Worm (Caenorhabditis elegans) whole organism, young adult: ENCODE measurements around the gene psd-1.

ENCODE experiments used
- C17E4.6 ChIP-seq: fragments of 200-800 bp; sonication (Bioruptor generic); IDR thresholded peaks from 2 replicates; pipeline ENCODE4 v1.3.6; 2022; ENCODE audit warnings: missing genetic modification reagents, missing genetic modification characterization, missing compliant biosample characterization
- F10E7.11 ChIP-seq: sonication (generic microtip); optimal IDR thresholded peaks from 2 replicates; lab custom pipeline; 2017; ENCODE audit warnings: mild to moderate bottlenecking, missing genetic modification characterization, moderate library complexity, missing compliant biosample characterization
- F23B12.7 ChIP-seq: sonication (generic microtip); optimal IDR thresholded peaks from 2 replicates; lab custom pipeline; 2017; ENCODE audit warnings: missing genetic modification characterization, mild to moderate bottlenecking, missing compliant biosample characterization, antibody characterized with exemption, moderate library complexity; ENCODE audit not compliant: insufficient read depth
- F57C9.4 ChIP-seq: sonication (generic microtip); optimal IDR thresholded peaks from 2 replicates; lab custom pipeline; 2017; ENCODE audit warnings: mild to moderate bottlenecking, missing genetic modification characterization, missing compliant biosample characterization
- K11D2.4 ChIP-seq: fragments of 200-800 bp; sonication (Bioruptor generic); IDR thresholded peaks from 2 replicates; pipeline ENCODE4 v1.3.6; 2022; ENCODE audit warnings: missing genetic modification reagents, missing genetic modification characterization, missing compliant biosample characterization
- T26A5.8 ChIP-seq: sonication (generic microtip); optimal IDR thresholded peaks from 2 replicates; lab custom pipeline; 2016; ENCODE audit warnings: missing genetic modification characterization, missing compliant biosample characterization
- Y53G8AR.9 ChIP-seq: fragments of 200-800 bp; sonication (Bioruptor generic); conservative IDR thresholded peaks from 2 replicates; pipeline ENCODE4 v1.3.6; 2022; ENCODE audit warnings: missing genetic modification reagents, missing genetic modification characterization, missing compliant biosample characterization
- Y79H2A.3 ChIP-seq: fragments of 200-800 bp; sonication (Bioruptor generic); conservative IDR thresholded peaks from 2 replicates; pipeline ENCODE4 v1.3.6; 2022; ENCODE audit warnings: missing genetic modification reagents, missing genetic modification characterization, missing compliant biosample characterization
- akir-1 ChIP-seq: fragments of 200-800 bp; sonication (Bioruptor generic); optimal IDR thresholded peaks from 2 replicates; lab custom pipeline; 2018; ENCODE audit warnings: mild to moderate bottlenecking, missing genetic modification characterization, moderate library complexity, missing compliant biosample characterization
- ama-1 ChIP-seq, 3 experiments: fragments of 150-350 bp in 1 of 3; sonication (generic microtip) in 2 of 3; optimal IDR thresholded peaks; 2 replicates each; lab custom pipeline; 2014 to 2018; ENCODE audit warnings: missing biosample characterization in 2 of 3, missing genetic modification characterization in 2 of 3, missing genetic modification reagents in 2 of 3
- aptf-2 ChIP-seq: fragments of 200-800 bp; sonication (Bioruptor generic); conservative IDR thresholded peaks from 2 replicates; pipeline ENCODE4 v1.3.6; 2022; ENCODE audit warnings: missing genetic modification reagents, missing genetic modification characterization, missing compliant biosample characterization
- attf-6 ChIP-seq: fragments of 200-800 bp; sonication (Bioruptor generic); IDR thresholded peaks from 2 replicates; pipeline ENCODE4 v1.3.6; 2022; ENCODE audit warnings: missing genetic modification reagents, missing genetic modification characterization, missing compliant biosample characterization
- bed-1 ChIP-seq: fragments of 200-800 bp; sonication (Bioruptor generic); IDR thresholded peaks from 2 replicates; pipeline ENCODE4 v1.3.6; 2022; ENCODE audit warnings: missing genetic modification reagents, missing genetic modification characterization, missing compliant biosample characterization
- ceh-27 ChIP-seq: fragments of 200-800 bp; sonication (Bioruptor generic); optimal IDR thresholded peaks from 2 replicates; lab custom pipeline; 2018; ENCODE audit warnings: mild to moderate bottlenecking, missing genetic modification characterization, moderate library complexity, missing compliant biosample characterization
- ceh-79 ChIP-seq: sonication (generic microtip); optimal IDR thresholded peaks from 2 replicates; lab custom pipeline; 2017; ENCODE audit warnings: mild to moderate bottlenecking, missing genetic modification characterization, missing compliant biosample characterization
- egl-18 ChIP-seq: fragments of 200-800 bp; sonication (Bioruptor generic); IDR thresholded peaks from 2 replicates; pipeline ENCODE4 v1.3.6; 2022; ENCODE audit warnings: missing genetic modification reagents, missing genetic modification characterization, missing compliant biosample characterization
- fkh-3 ChIP-seq: sonication (generic microtip); optimal IDR thresholded peaks from 2 replicates; lab custom pipeline; 2016; ENCODE audit warnings: mild to moderate bottlenecking, missing genetic modification characterization, missing compliant biosample characterization
- hlh-12 ChIP-seq: sonication (generic microtip); optimal IDR thresholded peaks from 2 replicates; lab custom pipeline; 2016; ENCODE audit warnings: missing genetic modification characterization, missing compliant biosample characterization
- hlh-26 ChIP-seq: fragments of 200-800 bp; sonication (Bioruptor generic); conservative IDR thresholded peaks from 2 replicates; pipeline ENCODE4 v1.3.6; 2022; ENCODE audit warnings: missing genetic modification reagents, missing genetic modification characterization, missing compliant biosample characterization
- hrde-1 ChIP-seq: sonication (generic microtip); optimal IDR thresholded peaks from 2 replicates; lab custom pipeline; 2016; ENCODE audit warnings: missing genetic modification characterization, mild to moderate bottlenecking, missing compliant biosample characterization, moderate library complexity, missing genotype, missing genetic modification reagents, borderline replicate concordance
- lag-1 ChIP-seq: fragments of 200-800 bp; sonication (Bioruptor generic); IDR thresholded peaks from 2 replicates; pipeline ENCODE4 v1.3.6; 2022; ENCODE audit warnings: missing genetic modification reagents, missing genetic modification characterization, missing compliant biosample characterization
- lin-26 ChIP-seq: fragments of 200-800 bp; sonication (Bioruptor generic); IDR thresholded peaks from 2 replicates; pipeline ENCODE4 v1.3.6; 2022; ENCODE audit warnings: missing genetic modification reagents, missing genetic modification characterization, missing compliant biosample characterization
- lin-40 ChIP-seq: sonication (generic microtip); optimal IDR thresholded peaks from 2 replicates; lab custom pipeline; 2016; ENCODE audit warnings: missing genetic modification characterization, mild to moderate bottlenecking, missing compliant biosample characterization, missing genotype, missing genetic modification reagents
- lin-54 ChIP-seq: fragments of 200-800 bp; sonication (Bioruptor generic); optimal IDR thresholded peaks from 2 replicates; lab custom pipeline; 2018; ENCODE audit warnings: mild to moderate bottlenecking, missing genetic modification characterization, missing compliant biosample characterization
- lir-1 ChIP-seq: fragments of 200-800 bp; sonication (Bioruptor generic); conservative IDR thresholded peaks from 2 replicates; pipeline ENCODE4 v1.3.6; 2022; ENCODE audit warnings: missing genetic modification reagents, missing genetic modification characterization, missing compliant biosample characterization
- madf-8 ChIP-seq: fragments of 200-800 bp; sonication (Bioruptor generic); conservative IDR thresholded peaks from 2 replicates; pipeline ENCODE4 v1.3.6; 2022; ENCODE audit warnings: missing genetic modification reagents, missing genetic modification characterization, missing compliant biosample characterization
- nfya-2 ChIP-seq: fragments of 200-800 bp; sonication (Bioruptor generic); IDR thresholded peaks from 2 replicates; pipeline ENCODE4 v1.3.6; 2022; ENCODE audit warnings: missing genetic modification reagents, missing genetic modification characterization, missing compliant biosample characterization
- nhr-179 ChIP-seq: sonication (generic microtip); optimal IDR thresholded peaks from 2 replicates; lab custom pipeline; 2016; ENCODE audit warnings: mild to moderate bottlenecking, missing genetic modification characterization, missing compliant biosample characterization
- nhr-80 ChIP-seq: sonication (generic microtip); optimal IDR thresholded peaks from 2 replicates; lab custom pipeline; 2016; ENCODE audit warnings: missing genetic modification characterization, missing compliant biosample characterization
- sdz-38 ChIP-seq: sonication (generic microtip); optimal IDR thresholded peaks from 2 replicates; lab custom pipeline; 2016; ENCODE audit warnings: missing genotype, missing genetic modification characterization, missing compliant biosample characterization
- somi-1 ChIP-seq: fragments of 200-800 bp; sonication (Bioruptor generic); optimal IDR thresholded peaks from 2 replicates; lab custom pipeline; 2018; ENCODE audit warnings: mild to moderate bottlenecking, missing genetic modification characterization, missing compliant biosample characterization
- unc-130 ChIP-seq: sonication (generic microtip); optimal IDR thresholded peaks from 2 replicates; lab custom pipeline; 2016; ENCODE audit warnings: missing genetic modification reagents, missing genetic modification characterization, missing compliant biosample characterization
- xnd-1 ChIP-seq: sonication (generic microtip); optimal IDR thresholded peaks from 2 replicates; lab custom pipeline; 2016; ENCODE audit warnings: missing genotype, missing genetic modification reagents, missing genetic modification characterization, missing compliant biosample characterization
- zim-3 ChIP-seq: sonication (generic microtip); optimal IDR thresholded peaks from 2 replicates; lab custom pipeline; 2017; ENCODE audit warnings: mild to moderate bottlenecking, missing genetic modification characterization, moderate library complexity, missing compliant biosample characterization

Gene psd-1

DNA sequence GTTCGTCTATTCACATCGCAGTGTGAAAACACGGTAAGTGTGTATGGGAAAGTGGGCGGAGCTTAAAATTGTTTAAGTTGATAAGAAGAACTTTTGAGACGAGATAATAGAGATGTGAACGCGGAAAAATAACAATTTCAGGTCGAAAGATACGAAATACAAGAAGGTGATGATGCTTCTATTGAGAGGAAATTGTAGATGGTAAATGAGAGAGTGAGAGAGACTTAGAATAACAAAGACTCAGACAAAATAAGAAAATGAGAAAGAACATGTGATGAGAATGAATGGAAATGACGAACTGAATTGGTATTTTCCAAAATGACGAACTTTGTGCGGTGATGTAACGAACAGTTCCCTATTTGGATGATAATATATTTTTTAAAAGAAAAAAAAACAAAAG lies 4.1 kb downstream of the psd-1 start:
- TF ChIP-seq somi-1 (GFP tag; lab: Kevin White, UChicago): peak; percentile 36
- no peak for TF ChIP-seq fkh-3 (tag; lab: Kevin White, UChicago)
- no peak for TF ChIP-seq T26A5.8 (tag; lab: Kevin White, UChicago)
- TF ChIP-seq attf-6 (GFP tag; lab: Robert Waterston, UW): no peak
- TF ChIP-seq Y53G8AR.9: no peak
- no peak for TF ChIP-seq hlh-12
- TF ChIP-seq K11D2.4 (GFP tag; lab: Robert Waterston, UW): no peak
- TF ChIP-seq madf-8 (GFP tag; lab: Robert Waterston, UW): no peak
- TF ChIP-seq ama-1 (optimal IDR thresholded peaks at IDR 0.05; lab: Kevin White, UChicago): peak; percentile 36
- TF ChIP-seq ama-1 (GFP tag; optimal IDR thresholded peaks at IDR 0.05; lab: Kevin White, UChicago): no peak
- TF ChIP-seq ceh-79: no peak
- TF ChIP-seq nhr-80 (tag; lab: Kevin White, UChicago): peak; percentile 22
- TF ChIP-seq lin-26: no peak
- no peak for TF ChIP-seq F23B12.7 (tag; lab: Kevin White, UChicago)

DNA sequence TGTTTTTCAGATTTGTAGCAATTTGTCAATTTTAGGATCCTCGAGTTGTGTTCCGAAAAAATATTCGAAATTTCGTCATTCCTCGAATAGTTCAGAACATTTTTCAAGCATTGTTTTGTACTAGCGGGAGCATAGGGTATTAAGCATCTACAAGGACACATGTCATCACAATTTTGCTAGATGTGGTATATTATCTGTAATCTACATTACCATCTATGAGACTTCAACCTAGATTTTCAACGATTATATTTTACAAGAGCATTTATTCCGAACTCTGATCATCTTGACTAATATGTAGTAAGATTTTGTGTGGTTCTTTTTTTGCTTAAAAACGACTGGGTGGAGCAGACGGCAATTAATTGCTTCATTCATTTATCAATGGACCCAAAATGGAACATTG lies 12.2 kb downstream of the psd-1 start:
- no peak for TF ChIP-seq lir-1
- no peak for TF ChIP-seq Y79H2A.3 (GFP tag; lab: Robert Waterston, UW)
- TF ChIP-seq nfya-2 (GFP tag; lab: Robert Waterston, UW): no peak
- TF ChIP-seq akir-1 (GFP tag; lab: Kevin White, UChicago): no peak
- TF ChIP-seq C17E4.6: no peak
- no peak for TF ChIP-seq hlh-26 (GFP tag; lab: Robert Waterston, UW)
- no peak for TF ChIP-seq lin-40 (tag; lab: Kevin White, UChicago)
- no peak for TF ChIP-seq unc-130 (GFP tag; lab: Kevin White, UChicago)
- no peak for TF ChIP-seq aptf-2 (GFP tag; lab: Robert Waterston, UW)

DNA sequence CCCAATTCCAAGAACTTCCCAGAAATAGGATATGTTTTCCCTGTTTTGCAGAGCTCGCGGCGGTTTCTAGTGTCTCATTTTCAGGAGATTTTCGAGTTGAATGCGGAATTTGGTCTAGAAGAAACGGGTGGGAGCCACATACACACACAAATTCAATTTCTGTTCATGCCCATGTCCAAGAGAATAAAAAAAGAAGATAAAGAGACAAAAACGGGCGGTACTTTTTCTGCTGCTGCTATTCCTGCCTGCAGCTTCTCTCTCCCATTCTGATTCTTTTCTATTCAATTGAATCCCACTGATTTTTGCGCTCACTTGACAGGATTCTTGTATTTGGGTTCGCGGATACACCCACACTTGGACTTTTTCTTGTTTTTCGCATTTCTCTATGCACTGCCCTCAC lies 12.6 kb downstream of the psd-1 start:
- no peak for TF ChIP-seq hrde-1 (tag; lab: Kevin White, UChicago)
- TF ChIP-seq sdz-38: no peak

DNA sequence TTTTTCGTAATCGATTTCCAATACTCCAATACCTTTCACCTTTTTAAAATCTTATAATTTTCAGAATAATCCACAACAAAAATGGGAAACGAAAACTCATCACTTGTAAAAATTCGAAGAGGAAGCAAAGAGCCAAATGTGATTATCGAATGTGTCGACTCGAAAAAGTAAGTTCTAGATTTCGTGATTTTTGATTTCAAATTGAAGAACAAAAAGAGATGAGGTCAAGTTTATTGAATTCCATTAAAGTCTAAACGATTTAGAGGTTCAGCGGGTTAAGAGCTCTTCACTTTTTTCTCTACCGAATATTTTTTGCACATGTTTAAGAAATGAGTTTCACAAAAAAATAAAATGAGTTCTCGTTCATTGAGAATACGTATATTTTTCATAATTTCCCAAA lies 16.3 kb downstream of the psd-1 start, which contains the start of gene B0361.4:
Gene B0361.4 (plus strand): TSS at position 61 of the 400 bp plus-strand sequence.
- TF ChIP-seq F10E7.11 (tag; lab: Kevin White, UChicago): no peak
- no peak for TF ChIP-seq lir-1
- TF ChIP-seq nhr-179: no peak
- no peak for TF ChIP-seq hlh-26 (GFP tag; lab: Robert Waterston, UW)
- no peak for TF ChIP-seq bed-1 (GFP tag; lab: Robert Waterston, UW)
- no peak for TF ChIP-seq ceh-27 (GFP tag; lab: Kevin White, UChicago)
- no peak for TF ChIP-seq lin-54 (GFP tag; lab: Kevin White, UChicago)
- no peak for TF ChIP-seq F57C9.4
- TF ChIP-seq xnd-1: no peak
- no peak for TF ChIP-seq Y53G8AR.9
- no peak for TF ChIP-seq zim-3 (tag; lab: Kevin White, UChicago)

DNA sequence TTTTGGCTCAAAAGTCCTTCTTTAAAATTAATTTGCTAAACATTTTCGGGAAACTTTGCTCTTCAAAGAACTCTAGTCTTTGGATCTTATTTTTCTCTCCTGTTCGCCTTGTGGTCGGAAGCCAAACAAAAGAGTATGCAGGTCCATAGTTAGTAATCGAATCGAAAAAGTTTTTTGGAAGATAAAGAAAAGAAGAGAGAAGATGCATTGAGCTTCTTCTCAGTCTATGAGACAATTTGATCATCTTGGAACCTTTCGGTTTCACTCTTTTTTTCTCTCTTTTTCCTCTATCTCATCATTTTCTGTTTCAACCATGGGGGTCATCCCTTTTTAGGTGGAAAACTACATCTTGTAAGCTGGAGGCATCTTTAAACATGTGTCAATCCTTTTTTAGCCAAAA lies 21.5 kb downstream of the psd-1 start:
- TF ChIP-seq egl-18 (GFP tag; lab: Robert Waterston, UW): no peak
- no peak for TF ChIP-seq lag-1 (GFP tag; lab: Robert Waterston, UW)
- no peak for TF ChIP-seq nhr-179
- no peak for TF ChIP-seq aptf-2 (GFP tag; lab: Robert Waterston, UW)
